Worm (Caenorhabditis elegans) whole organism, L3 larva: ENCODE data around the gene C36A4.4.

Experiments
- ama-1 ChIP-seq: fragments of 150-350 bp; optimal IDR thresholded peaks from 2 replicates; lab custom pipeline; 2018
- egl-27 ChIP-seq: sonication (generic microtip); optimal IDR thresholded peaks from 4 replicates; lab custom pipeline; 2017; ENCODE audit warnings: missing biosample characterization, missing genetic modification reagents, missing genetic modification characterization
- elt-2 ChIP-seq: sonication (generic microtip); optimal IDR thresholded peaks from 2 replicates; lab custom pipeline; 2016; ENCODE audit warnings: missing genetic modification reagents, mild to moderate bottlenecking, missing genetic modification characterization, missing compliant biosample characterization
- lin-15B ChIP-seq: fragments of 150-350 bp; optimal IDR thresholded peaks from 2 replicates; lab custom pipeline; 2014; ENCODE audit warnings: missing biosample characterization, missing genetic modification characterization
- mdl-1 ChIP-seq: fragments of 150-350 bp; optimal IDR thresholded peaks from 2 replicates; lab custom pipeline; 2014; ENCODE audit warnings: missing biosample characterization, missing genetic modification characterization
- nhr-237 ChIP-seq: fragments of 150-350 bp; optimal IDR thresholded peaks from 2 replicates; lab custom pipeline; 2014; ENCODE audit warnings: missing biosample characterization, missing genetic modification characterization
- nhr-43 ChIP-seq: sonication (generic microtip); optimal IDR thresholded peaks from 2 replicates; lab custom pipeline; 2016; ENCODE audit warnings: mild to moderate bottlenecking, missing genetic modification characterization, missing compliant biosample characterization; ENCODE audit not compliant: poor library complexity, severe bottlenecking

ce11 chrIII:3876197-3876897 lies 32.9 kb upstream of the C36A4.4 start:
- TF ChIP-seq mdl-1 (tag; lab: Kevin White, UChicago) (no peak), lin-15B (no peak), ama-1 (lab: Kevin White, UChicago) (no peak), egl-27 (no peak), nhr-237 (tag; lab: Kevin White, UChicago) (no peak), nhr-43 (tag; lab: Kevin White, UChicago) (no peak), elt-2 (tag; lab: Kevin White, UChicago) (peak; percentile 61)
